Fruit fly (Drosophila melanogaster) S2 (cell line): Measurements from ENCODE around the gene Cnep1r1.

Experiments used
- CG8478 ChIP-seq: fragments of >200 bp; optimal IDR thresholded peaks from 2 replicates; lab custom pipeline; 2018
- CTCF ChIP-seq, 2 experiments: fragments of >200 bp; optimal IDR thresholded peaks; 2 replicates each; lab custom pipeline; 2018

Cnep1r1 gene

DNA sequence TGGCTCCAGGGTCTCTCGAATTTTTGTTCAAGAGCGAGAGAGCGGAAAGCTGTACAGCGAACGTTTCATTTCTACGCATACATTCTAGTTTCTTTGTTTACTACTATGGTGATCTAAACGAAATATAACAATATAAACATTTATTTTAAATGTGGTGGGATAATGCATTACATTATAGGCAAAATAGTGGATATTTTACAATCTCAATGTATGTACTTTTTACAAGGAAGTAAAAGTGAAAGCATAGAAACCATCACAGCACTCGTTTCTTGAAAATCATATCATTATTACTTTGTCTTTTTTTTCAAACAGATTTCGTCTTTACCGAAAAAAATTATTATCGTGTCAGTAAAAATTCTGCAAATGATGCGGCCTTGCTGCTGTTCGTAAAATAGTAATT is at the start of gene Cnep1r1:
Gene Cnep1r1 (plus strand): TSS at position 301 of the 400 bp plus-strand sequence.
- TF ChIP-seq CG8478 (lab: Kevin White, UChicago) = no peak
- no peak for TF ChIP-seq CTCF (optimal IDR thresholded peaks at IDR 0.05; lab: Kevin White, UChicago)

- no peak for TF ChIP-seq CG8478 (lab: Kevin White, UChicago)
- no peak for TF ChIP-seq CTCF (optimal IDR thresholded peaks at IDR 0.05; lab: Kevin White, UChicago)
Measured at dm6 chrX:22917886-22918285, 27.2 kb upstream of the Cnep1r1 start.

- no peak for TF ChIP-seq CTCF (optimal IDR thresholded peaks at IDR 0.05; lab: Kevin White, UChicago)
- no peak for TF ChIP-seq CG8478 (lab: Kevin White, UChicago)
Measured at dm6 chrX:22959991-22960390, 14.9 kb downstream of the Cnep1r1 start, which contains the start of gene CG40486. Gene CG40486 (minus strand): TSS chrX:22960091.

dm6 chrX:22962260-22962659 is 17.1 kb downstream of the Cnep1r1 start, which contains the start of gene CG40485:
Gene CG40485 (minus strand): TSS chrX:22962360.
- TF ChIP-seq CTCF (optimal IDR thresholded peaks at IDR 0.05; lab: Kevin White, UChicago) = no peak
- no peak for TF ChIP-seq CG8478 (lab: Kevin White, UChicago)

- TF ChIP-seq CG8478 (lab: Kevin White, UChicago) (no peak), CTCF (optimal IDR thresholded peaks at IDR 0.05; lab: Kevin White, UChicago) (no peak)
Measured at dm6 chrX:22981508-22981907, 36.4 kb downstream of the Cnep1r1 start.
